Worm (Caenorhabditis elegans) whole organism, young adult: Measurements from ENCODE around the gene rps-12.
A peak's percentile ranks its signal among the peaks of the same experiment; 100 is the strongest.

Experiments
- C06A6.2 ChIP-seq: fragments of 200-800 bp; sonication (Bioruptor generic); conservative IDR thresholded peaks from 2 replicates; pipeline ENCODE4 v1.3.6; 2022; ENCODE audit warnings: missing genetic modification characterization, missing compliant biosample characterization
- F23B12.7 ChIP-seq: sonication (generic microtip); optimal IDR thresholded peaks from 2 replicates; lab custom pipeline; 2017; ENCODE audit warnings: missing genetic modification characterization, mild to moderate bottlenecking, missing compliant biosample characterization, antibody characterized with exemption, moderate library complexity; ENCODE audit not compliant: insufficient read depth
- F57C9.4 ChIP-seq: sonication (generic microtip); optimal IDR thresholded peaks from 2 replicates; lab custom pipeline; 2017; ENCODE audit warnings: mild to moderate bottlenecking, missing genetic modification characterization, missing compliant biosample characterization
- K12H6.12 ChIP-seq: fragments of 200-800 bp; sonication (Bioruptor generic); optimal IDR thresholded peaks from 2 replicates; lab custom pipeline; 2018; ENCODE audit warnings: mild to moderate bottlenecking, missing genetic modification characterization, missing compliant biosample characterization
- Y56A3A.18 ChIP-seq: fragments of 200-800 bp; sonication (Bioruptor generic); IDR thresholded peaks from 2 replicates; pipeline ENCODE4 v1.3.6; 2022; ENCODE audit warnings: missing genetic modification reagents, missing genetic modification characterization, missing compliant biosample characterization
- Y67H2A.10 ChIP-seq: fragments of 200-800 bp; sonication (Bioruptor generic); conservative IDR thresholded peaks from 2 replicates; pipeline ENCODE4 v1.3.6; 2022; ENCODE audit warnings: missing genetic modification reagents, missing genetic modification characterization, missing compliant biosample characterization
- ZK185.1 ChIP-seq: sonication (generic microtip); optimal IDR thresholded peaks from 2 replicates; lab custom pipeline; 2016; ENCODE audit warnings: mild to moderate bottlenecking, missing genetic modification characterization, missing compliant biosample characterization; ENCODE audit not compliant: poor library complexity, severe bottlenecking
- akir-1 ChIP-seq: fragments of 200-800 bp; sonication (Bioruptor generic); optimal IDR thresholded peaks from 2 replicates; lab custom pipeline; 2018; ENCODE audit warnings: mild to moderate bottlenecking, missing genetic modification characterization, moderate library complexity, missing compliant biosample characterization
- athp-1 ChIP-seq: sonication (generic microtip); optimal IDR thresholded peaks from 2 replicates; lab custom pipeline; 2017; ENCODE audit warnings: mild to moderate bottlenecking, missing genetic modification characterization, missing compliant biosample characterization
- cebp-1 ChIP-seq, 2 experiments: fragments of 200-800 bp in 1 of 2; sonication (Bioruptor generic) in 1 of 2; sonication (generic microtip) in 1 of 2; IDR thresholded peaks in 1 of 2; optimal IDR thresholded peaks in 1 of 2; 2 replicates each; pipeline versions ENCODE4 v1.3.6 to Lab custom; 2017 to 2022; ENCODE audit warnings: missing compliant biosample characterization in 2 of 2, missing genetic modification characterization in 2 of 2, mild to moderate bottlenecking in 1 of 2, missing genetic modification reagents in 1 of 2, moderate library complexity in 1 of 2
- cebp-2 ChIP-seq: fragments of 200-800 bp; sonication (Bioruptor generic); IDR thresholded peaks from 2 replicates; pipeline ENCODE4 v1.3.6; 2022; ENCODE audit warnings: missing genetic modification characterization, missing compliant biosample characterization
- ceh-100 ChIP-seq: fragments of 200-800 bp; sonication (Bioruptor generic); IDR thresholded peaks from 2 replicates; pipeline ENCODE4 v1.3.6; 2022; ENCODE audit warnings: missing genetic modification reagents, missing genetic modification characterization, missing compliant biosample characterization
- ceh-27 ChIP-seq: fragments of 200-800 bp; sonication (Bioruptor generic); optimal IDR thresholded peaks from 2 replicates; lab custom pipeline; 2018; ENCODE audit warnings: mild to moderate bottlenecking, missing genetic modification characterization, moderate library complexity, missing compliant biosample characterization
- ceh-91 ChIP-seq: fragments of 200-800 bp; sonication (Bioruptor generic); IDR thresholded peaks from 2 replicates; pipeline ENCODE4 v1.3.6; 2022; ENCODE audit warnings: missing genetic modification reagents, missing genetic modification characterization, missing compliant biosample characterization
- die-1 ChIP-seq: sonication (generic microtip); optimal IDR thresholded peaks from 2 replicates; lab custom pipeline; 2016; ENCODE audit warnings: missing genotype, mild to moderate bottlenecking, missing genetic modification characterization, missing compliant biosample characterization
- dox-1 ChIP-seq: fragments of 200-800 bp; sonication (Bioruptor generic); IDR thresholded peaks from 2 replicates; pipeline ENCODE4 v1.3.6; 2022; ENCODE audit warnings: missing genetic modification reagents, missing genetic modification characterization, missing compliant biosample characterization
- dpff-1 ChIP-seq: sonication (generic microtip); optimal IDR thresholded peaks from 2 replicates; lab custom pipeline; 2017; ENCODE audit warnings: mild to moderate bottlenecking, missing genetic modification characterization, missing compliant biosample characterization
- efl-1 ChIP-seq: fragments of 150-350 bp; optimal IDR thresholded peaks from 2 replicates; lab custom pipeline; 2014; ENCODE audit warnings: missing biosample characterization, missing genetic modification reagents, missing genetic modification characterization
- egrh-3 ChIP-seq: fragments of 200-800 bp; sonication (Bioruptor generic); IDR thresholded peaks from 2 replicates; pipeline ENCODE4 v1.3.6; 2022; ENCODE audit warnings: missing genetic modification reagents, missing genetic modification characterization, missing compliant biosample characterization
- hmg-20 ChIP-seq: fragments of 200-800 bp; sonication (Bioruptor generic); IDR thresholded peaks from 2 replicates; pipeline ENCODE4 v1.3.6; 2022; ENCODE audit warnings: missing genetic modification reagents, missing genetic modification characterization, missing compliant biosample characterization
- lag-1 ChIP-seq: fragments of 200-800 bp; sonication (Bioruptor generic); IDR thresholded peaks from 2 replicates; pipeline ENCODE4 v1.3.6; 2022; ENCODE audit warnings: missing genetic modification reagents, missing genetic modification characterization, missing compliant biosample characterization
- let-607 ChIP-seq, 2 experiments: fragments of 200-800 bp in 1 of 2; sonication (Bioruptor generic) in 1 of 2; sonication (generic microtip) in 1 of 2; optimal IDR thresholded peaks; 2 replicates each; lab custom pipeline; 2016 to 2018; ENCODE audit warnings: mild to moderate bottlenecking in 2 of 2, missing compliant biosample characterization in 2 of 2, missing genetic modification characterization in 2 of 2, moderate library complexity in 2 of 2, missing genotype in 1 of 2
- lin-26 ChIP-seq: fragments of 200-800 bp; sonication (Bioruptor generic); IDR thresholded peaks from 2 replicates; pipeline ENCODE4 v1.3.6; 2022; ENCODE audit warnings: missing genetic modification reagents, missing genetic modification characterization, missing compliant biosample characterization
- lin-54 ChIP-seq: fragments of 200-800 bp; sonication (Bioruptor generic); optimal IDR thresholded peaks from 2 replicates; lab custom pipeline; 2018; ENCODE audit warnings: mild to moderate bottlenecking, missing genetic modification characterization, missing compliant biosample characterization
- madf-10 ChIP-seq: sonication (generic microtip); optimal IDR thresholded peaks from 2 replicates; lab custom pipeline; 2016; ENCODE audit warnings: mild to moderate bottlenecking, missing genetic modification characterization, missing compliant biosample characterization
- madf-6 ChIP-seq: fragments of 200-800 bp; sonication (Bioruptor generic); IDR thresholded peaks from 2 replicates; pipeline ENCODE4 v1.3.6; 2022; ENCODE audit warnings: missing genetic modification reagents, missing genetic modification characterization, missing compliant biosample characterization
- mcd-1 ChIP-seq: fragments of 200-800 bp; sonication (Bioruptor generic); IDR thresholded peaks from 2 replicates; pipeline ENCODE4 v1.3.6; 2022; ENCODE audit warnings: missing genetic modification reagents, missing genetic modification characterization, missing compliant biosample characterization
- mel-28 ChIP-seq: sonication (generic microtip); optimal IDR thresholded peaks from 2 replicates; lab custom pipeline; 2016; ENCODE audit warnings: borderline replicate concordance, mild to moderate bottlenecking, missing genetic modification characterization, missing compliant biosample characterization
- nfya-1 ChIP-seq: sonication (generic microtip); optimal IDR thresholded peaks from 2 replicates; lab custom pipeline; 2017; ENCODE audit warnings: antibody characterized with exemption, missing compliant biosample characterization, missing genetic modification characterization, borderline replicate concordance; ENCODE audit not compliant: insufficient read depth
- nfyb-1 ChIP-seq: fragments of 200-800 bp; sonication (Bioruptor generic); IDR thresholded peaks from 2 replicates; pipeline ENCODE4 v1.3.6; 2022; ENCODE audit warnings: missing genetic modification reagents, missing genetic modification characterization, missing compliant biosample characterization
- nhr-179 ChIP-seq: sonication (generic microtip); optimal IDR thresholded peaks from 2 replicates; lab custom pipeline; 2016; ENCODE audit warnings: mild to moderate bottlenecking, missing genetic modification characterization, missing compliant biosample characterization
- nhr-27 ChIP-seq: fragments of 200-800 bp; sonication (Bioruptor generic); optimal IDR thresholded peaks from 2 replicates; lab custom pipeline; 2018; ENCODE audit warnings: mild to moderate bottlenecking, missing genetic modification characterization, moderate library complexity, missing compliant biosample characterization
- nhr-80 ChIP-seq: sonication (generic microtip); optimal IDR thresholded peaks from 2 replicates; lab custom pipeline; 2016; ENCODE audit warnings: missing genetic modification characterization, missing compliant biosample characterization
- pbrm-1 ChIP-seq: fragments of 200-800 bp; sonication (Bioruptor generic); IDR thresholded peaks from 2 replicates; pipeline ENCODE4 v1.3.6; 2022; ENCODE audit warnings: missing genetic modification reagents, missing genetic modification characterization, missing compliant biosample characterization
- pha-4 ChIP-seq: fragments of 150-350 bp; sonication (generic microtip); optimal IDR thresholded peaks from 2 replicates; lab custom pipeline; 2014; ENCODE audit warnings: missing biosample characterization, missing genetic modification reagents, missing genetic modification characterization
- rcor-1 ChIP-seq: fragments of 200-800 bp; sonication (Bioruptor generic); IDR thresholded peaks from 2 replicates; pipeline ENCODE4 v1.3.6; 2022; ENCODE audit warnings: missing genetic modification reagents, missing genetic modification characterization, missing compliant biosample characterization
- rec-8 ChIP-seq, 2 experiments: sonication (generic microtip); optimal IDR thresholded peaks; 2 replicates each; lab custom pipeline; 2016; ENCODE audit warnings: mild to moderate bottlenecking in 2 of 2, missing genetic modification characterization in 2 of 2, missing genetic modification reagents in 2 of 2, missing genotype in 2 of 2, missing biosample characterization in 1 of 2, missing compliant biosample characterization in 1 of 2, moderate library complexity in 1 of 2
- repo-1 ChIP-seq: sonication (generic microtip); optimal IDR thresholded peaks from 2 replicates; lab custom pipeline; 2017; ENCODE audit warnings: mild to moderate bottlenecking, missing genetic modification characterization, missing compliant biosample characterization
- snpc-1.3 ChIP-seq: sonication (generic microtip); optimal IDR thresholded peaks from 2 replicates; lab custom pipeline; 2017; ENCODE audit warnings: missing genetic modification characterization, mild to moderate bottlenecking, missing compliant biosample characterization, antibody characterized with exemption, moderate library complexity, missing genotype, missing genetic modification reagents; ENCODE audit not compliant: insufficient read depth
- snpc-3.4 ChIP-seq: sonication (generic microtip); optimal IDR thresholded peaks from 2 replicates; lab custom pipeline; 2017; ENCODE audit warnings: missing genetic modification characterization, mild to moderate bottlenecking, missing compliant biosample characterization, antibody characterized with exemption, moderate library complexity, missing genotype, missing genetic modification reagents
- somi-1 ChIP-seq: fragments of 200-800 bp; sonication (Bioruptor generic); optimal IDR thresholded peaks from 2 replicates; lab custom pipeline; 2018; ENCODE audit warnings: mild to moderate bottlenecking, missing genetic modification characterization, missing compliant biosample characterization
- tbp1 ChIP-seq: fragments of 200-800 bp; sonication (Bioruptor generic); optimal IDR thresholded peaks from 2 replicates; lab custom pipeline; 2018; ENCODE audit warnings: mild to moderate bottlenecking, missing genetic modification characterization, missing compliant biosample characterization
- zfh-2 ChIP-seq: fragments of 200-800 bp; sonication (Bioruptor generic); conservative IDR thresholded peaks from 2 replicates; pipeline ENCODE4 v1.3.6; 2022; ENCODE audit warnings: missing genetic modification reagents, missing genetic modification characterization, missing compliant biosample characterization
- ztf-18 ChIP-seq: sonication (generic microtip); optimal IDR thresholded peaks from 2 replicates; lab custom pipeline; 2016; ENCODE audit warnings: missing genotype, mild to moderate bottlenecking, missing genetic modification characterization, missing compliant biosample characterization
- ztf-28 ChIP-seq: fragments of 200-800 bp; sonication (Bioruptor generic); IDR thresholded peaks from 2 replicates; pipeline ENCODE4 v1.3.6; 2022; ENCODE audit warnings: missing genetic modification reagents, missing genetic modification characterization, missing compliant biosample characterization
- ztf-3 ChIP-seq: fragments of 200-800 bp; sonication (Bioruptor generic); optimal IDR thresholded peaks from 2 replicates; lab custom pipeline; 2018; ENCODE audit warnings: mild to moderate bottlenecking, missing genetic modification characterization, missing compliant biosample characterization
- ztf-6 ChIP-seq: fragments of 200-800 bp; sonication (Bioruptor generic); IDR thresholded peaks from 2 replicates; pipeline ENCODE4 v1.3.6; 2022; ENCODE audit warnings: missing genetic modification reagents, missing genetic modification characterization, missing compliant biosample characterization

The rps-12 gene

ce11 chrIII:5715467-5715866, 36.4 kb downstream of the rps-12 start:
- TF ChIP-seq mcd-1 (peak; percentile 60), pbrm-1 (GFP tag; lab: Robert Waterston, UW) (peak; percentile 44), dpff-1 (tag; lab: Kevin White, UChicago) (no peak), ztf-18 (peak; percentile 17), repo-1 (tag; lab: Kevin White, UChicago) (no peak), nhr-179 (no peak), lin-26 (GFP tag; lab: Robert Waterston, UW) (0 out of 2 replicates have a peak, but pooled peaks have one; percentile 15), ztf-6 (GFP tag; lab: Robert Waterston, UW) (no peak), tbp1 (GFP tag; lab: Kevin White, UChicago) (peak; percentile 45), lag-1 (no peak), C06A6.2 (GFP tag; lab: Robert Waterston, UW) (no peak), ceh-91 (GFP tag; lab: Robert Waterston, UW) (no peak), rcor-1 (GFP tag; lab: Robert Waterston, UW) (peak; percentile 6; the same call in 1 of the 2 replicates), F23B12.7 (tag; lab: Kevin White, UChicago) (no peak), athp-1 (tag; lab: Kevin White, UChicago) (no peak), nhr-80 (tag; lab: Kevin White, UChicago) (peak; percentile 79), akir-1 (no peak), cebp-2 (GFP tag; lab: Robert Waterston, UW) (no peak), snpc-3.4 (tag; lab: Kevin White, UChicago) (no peak), nfya-1 (no peak), madf-10 (tag; lab: Kevin White, UChicago) (peak; percentile 69), F57C9.4 (tag; lab: Kevin White, UChicago) (no peak), rec-8 (tag; optimal IDR thresholded peaks at IDR 0.05; lab: Kevin White, UChicago) (no peak), somi-1 (GFP tag; lab: Kevin White, UChicago) (no peak), dox-1 (GFP tag; lab: Robert Waterston, UW) (peak; percentile 33; the same call in 1 of the 2 replicates), nfyb-1 (GFP tag; lab: Robert Waterston, UW) (peak; percentile 40; the same call in 1 of the 2 replicates), lin-54 (GFP tag; lab: Kevin White, UChicago) (peak; percentile 1), ZK185.1 (tag; lab: Kevin White, UChicago) (peak; percentile 41), ceh-100 (GFP tag; lab: Robert Waterston, UW) (no peak), egrh-3 (GFP tag; lab: Robert Waterston, UW) (no peak), ztf-28 (0 out of 2 replicates have a peak, but pooled peaks have one; percentile 26), K12H6.12 (tag; lab: Kevin White, UChicago) (no peak), Y67H2A.10 (GFP tag; lab: Robert Waterston, UW) (no peak), nhr-27 (tag; lab: Kevin White, UChicago) (peak; percentile 16), die-1 (tag; lab: Kevin White, UChicago) (no peak), cebp-1 (GFP tag; IDR thresholded peaks at IDR 0.05; lab: Robert Waterston, UW) (no peak), cebp-1 (tag; optimal IDR thresholded peaks at IDR 0.05; lab: Kevin White, UChicago) (peak; percentile 52), pha-4 (tag; lab: Kevin White, UChicago) (no peak), madf-6 (GFP tag; lab: Robert Waterston, UW) (no peak; the same call in 1 of the 2 replicates), ztf-3 (no peak), efl-1 (no peak), hmg-20 (no peak), mel-28 (tag; lab: Kevin White, UChicago) (no peak), snpc-1.3 (tag; lab: Kevin White, UChicago) (no peak), zfh-2 (GFP tag; lab: Robert Waterston, UW) (peak; percentile 94), let-607 (tag; optimal IDR thresholded peaks at IDR 0.05; lab: Kevin White, UChicago) (peak; percentile 69 to 79), Y56A3A.18 (no peak), ceh-27 (GFP tag; lab: Kevin White, UChicago) (peak; percentile 87)
